Worm (Caenorhabditis elegans) whole organism, L2 larva: ENCODE measurements around the gene mrps-18A.

ENCODE experiments used
- C34F6.9 ChIP-seq: fragments of 150-350 bp; optimal IDR thresholded peaks from 2 replicates; lab custom pipeline; 2014; ENCODE audit warnings: missing biosample characterization, missing genetic modification characterization
- F13H6.1 ChIP-seq: sonication (generic microtip); optimal IDR thresholded peaks from 2 replicates; lab custom pipeline; 2016; ENCODE audit warnings: missing genetic modification characterization, missing compliant biosample characterization
- R02D3.7 ChIP-seq: fragments of 150-350 bp; optimal IDR thresholded peaks from 2 replicates; lab custom pipeline; 2014; ENCODE audit warnings: missing biosample characterization, missing genetic modification characterization
- Y55F3AM.14 ChIP-seq: fragments of 200-800 bp; sonication (Bioruptor generic); optimal IDR thresholded peaks from 2 replicates; lab custom pipeline; 2018; ENCODE audit warnings: mild to moderate bottlenecking, missing genetic modification characterization, missing compliant biosample characterization
- ZK546.5 ChIP-seq: sonication (generic microtip); optimal IDR thresholded peaks from 2 replicates; lab custom pipeline; 2017; ENCODE audit warnings: missing biosample characterization, missing genetic modification characterization
- aly-2 ChIP-seq: fragments of 150-350 bp; optimal IDR thresholded peaks from 2 replicates; lab custom pipeline; 2014; ENCODE audit warnings: missing biosample characterization, missing genetic modification characterization
- dmd-4 ChIP-seq: sonication (generic microtip); optimal IDR thresholded peaks from 2 replicates; lab custom pipeline; 2017; ENCODE audit warnings: missing biosample characterization, missing genetic modification characterization
- fos-1 ChIP-seq: fragments of 150-350 bp; optimal IDR thresholded peaks from 2 replicates; lab custom pipeline; 2014; ENCODE audit warnings: missing biosample characterization, missing genetic modification characterization
- gmeb-1 ChIP-seq: fragments of 150-350 bp; optimal IDR thresholded peaks from 2 replicates; lab custom pipeline; 2014; ENCODE audit warnings: missing biosample characterization, missing genetic modification characterization
- lin-11 ChIP-seq: fragments of 150-350 bp; sonication (generic microtip); optimal IDR thresholded peaks from 2 replicates; lab custom pipeline; 2014; ENCODE audit warnings: missing biosample characterization, missing genetic modification characterization, inconsistent platforms, mixed read lengths
- lsy-2 ChIP-seq, 2 experiments: fragments of 150-350 bp in 1 of 2; sonication (generic microtip) in 1 of 2; optimal IDR thresholded peaks; 2 replicates each; lab custom pipeline; 2014 to 2017; ENCODE audit warnings: missing biosample characterization in 2 of 2, missing genetic modification characterization in 2 of 2
- mab-5 ChIP-seq: fragments of 150-350 bp; optimal IDR thresholded peaks from 2 replicates; lab custom pipeline; 2014; ENCODE audit warnings: missing biosample characterization, missing genetic modification characterization
- mdl-1 ChIP-seq, 2 experiments: fragments of 150-350 bp in 1 of 2; sonication (generic microtip) in 1 of 2; optimal IDR thresholded peaks; 2 replicates each; lab custom pipeline; 2017; ENCODE audit warnings: missing biosample characterization in 2 of 2, missing genetic modification characterization in 2 of 2
- nhr-10 ChIP-seq: sonication (generic microtip); optimal IDR thresholded peaks from 2 replicates; lab custom pipeline; 2017; ENCODE audit warnings: missing biosample characterization, missing genetic modification characterization
- nhr-11 ChIP-seq: fragments of 150-350 bp; optimal IDR thresholded peaks from 2 replicates; lab custom pipeline; 2014; ENCODE audit warnings: missing biosample characterization, missing genetic modification characterization
- nhr-12 ChIP-seq: fragments of 150-350 bp; optimal IDR thresholded peaks from 2 replicates; lab custom pipeline; 2014; ENCODE audit warnings: missing biosample characterization, missing genetic modification characterization
- nhr-129 ChIP-seq: fragments of 150-350 bp; optimal IDR thresholded peaks from 2 replicates; lab custom pipeline; 2014; ENCODE audit warnings: missing biosample characterization, missing genetic modification characterization
- nhr-23 ChIP-seq: fragments of 150-350 bp; optimal IDR thresholded peaks from 2 replicates; lab custom pipeline; 2014; ENCODE audit warnings: missing biosample characterization, missing genetic modification reagents, missing genetic modification characterization
- nhr-6 ChIP-seq: fragments of 150-350 bp; optimal IDR thresholded peaks from 2 replicates; lab custom pipeline; 2014; ENCODE audit warnings: missing biosample characterization, missing genetic modification characterization
- sem-4 ChIP-seq: fragments of 150-350 bp; optimal IDR thresholded peaks from 2 replicates; lab custom pipeline; 2014; ENCODE audit warnings: missing biosample characterization, missing genetic modification reagents, missing genetic modification characterization
- skn-1 ChIP-seq: sonication (generic microtip); optimal IDR thresholded peaks from 2 replicates; lab custom pipeline; 2017; ENCODE audit warnings: missing biosample characterization, missing genetic modification characterization
- sma-9 ChIP-seq, 2 experiments: fragments of 150-350 bp in 1 of 2; sonication (generic microtip) in 1 of 2; optimal IDR thresholded peaks; 2 replicates each; lab custom pipeline; 2014 to 2016; ENCODE audit warnings: missing genetic modification characterization in 2 of 2, mild to moderate bottlenecking in 1 of 2, missing biosample characterization in 1 of 2, missing compliant biosample characterization in 1 of 2, missing genetic modification reagents in 1 of 2, moderate library complexity in 1 of 2
- snpc-4 ChIP-seq: fragments of 150-350 bp; optimal IDR thresholded peaks from 2 replicates; lab custom pipeline; 2014; ENCODE audit warnings: missing biosample characterization, missing genetic modification characterization
- unc-55 ChIP-seq: fragments of 150-350 bp; sonication (generic microtip); optimal IDR thresholded peaks from 3 replicates; lab custom pipeline; 2014; ENCODE audit warnings: missing biosample characterization, missing genetic modification reagents, missing genetic modification characterization
- unc-62 ChIP-seq: fragments of 150-350 bp; optimal IDR thresholded peaks from 2 replicates; lab custom pipeline; 2014; ENCODE audit warnings: missing biosample characterization, missing genetic modification reagents, missing genetic modification characterization
- zag-1 ChIP-seq: fragments of 150-350 bp; optimal IDR thresholded peaks from 2 replicates; lab custom pipeline; 2014; ENCODE audit warnings: missing biosample characterization, missing genetic modification characterization
- ztf-1 ChIP-seq: fragments of 200-800 bp; sonication (Bioruptor generic); conservative IDR thresholded peaks from 2 replicates; pipeline ENCODE4 v1.3.6; 2022; ENCODE audit warnings: missing genetic modification characterization, missing compliant biosample characterization
- ztf-11 ChIP-seq: sonication (generic microtip); optimal IDR thresholded peaks from 2 replicates; lab custom pipeline; 2017; ENCODE audit warnings: missing biosample characterization, missing genetic modification characterization

Gene mrps-18A

ce11 chrIII:8299734-8300133 lies 32.0 kb downstream of the mrps-18A start:
- TF ChIP-seq nhr-12 (tag; lab: Kevin White, UChicago): no peak
- peak; percentile 59 for TF ChIP-seq fos-1 (tag; lab: Kevin White, UChicago)

ce11 chrIII:8299078-8299587 lies 32.6 kb downstream of the mrps-18A start:
- TF ChIP-seq nhr-23 (tag; lab: Kevin White, UChicago): no peak
- no peak for TF ChIP-seq sem-4 (tag; lab: Kevin White, UChicago)
- TF ChIP-seq lin-11 (tag; lab: Kevin White, UChicago): no peak

ce11 chrIII:8298216-8298920 lies 33.4 kb downstream of the mrps-18A start:
- TF ChIP-seq fos-1 (tag; lab: Kevin White, UChicago): peak; percentile 24
- no peak for TF ChIP-seq unc-55 (GFP tag; lab: Kevin White, UChicago)
- TF ChIP-seq nhr-6 (tag; lab: Kevin White, UChicago): no peak

ce11 chrIII:8293260-8293659 lies 38.5 kb downstream of the mrps-18A start:
- no peak for TF ChIP-seq Y55F3AM.14 (GFP tag; lab: Kevin White, UChicago)
- TF ChIP-seq nhr-11 (tag; lab: Kevin White, UChicago): no peak
- no peak for TF ChIP-seq gmeb-1 (tag; lab: Kevin White, UChicago)
- TF ChIP-seq C34F6.9: no peak
- no peak for TF ChIP-seq nhr-6 (tag; lab: Kevin White, UChicago)
- no peak for TF ChIP-seq aly-2 (tag; lab: Kevin White, UChicago)
- TF ChIP-seq fos-1 (tag; lab: Kevin White, UChicago): peak; percentile 56

ce11 chrIII:8291268-8292032 lies 40.3 kb downstream of the mrps-18A start:
- peak; percentile 10 for TF ChIP-seq gmeb-1 (tag; lab: Kevin White, UChicago)
- no peak for TF ChIP-seq ztf-11 (tag; lab: Kevin White, UChicago)
- TF ChIP-seq ZK546.5 (tag; lab: Kevin White, UChicago): no peak
- peak; percentile 27 for TF ChIP-seq unc-55 (GFP tag; lab: Kevin White, UChicago)
- peak; percentile 11 for TF ChIP-seq sma-9 (GFP tag; optimal IDR thresholded peaks at IDR 0.05; lab: Kevin White, UChicago)
- TF ChIP-seq sma-9 (tag; optimal IDR thresholded peaks at IDR 0.05; lab: Kevin White, UChicago): no peak
- TF ChIP-seq fos-1 (tag; lab: Kevin White, UChicago): peak; percentile 98

ce11 chrIII:8289181-8289580 lies 42.5 kb downstream of the mrps-18A start:
- TF ChIP-seq aly-2 (tag; lab: Kevin White, UChicago) (no peak), F13H6.1 (tag; lab: Kevin White, UChicago) (no peak), ztf-11 (tag; lab: Kevin White, UChicago) (no peak), sma-9 (GFP tag; optimal IDR thresholded peaks at IDR 0.05; lab: Kevin White, UChicago) (no peak), sma-9 (tag; optimal IDR thresholded peaks at IDR 0.05; lab: Kevin White, UChicago) (no peak), Y55F3AM.14 (GFP tag; lab: Kevin White, UChicago) (no peak), skn-1 (tag; lab: Kevin White, UChicago) (no peak), mab-5 (tag; lab: Kevin White, UChicago) (no peak), dmd-4 (tag; lab: Kevin White, UChicago) (no peak), nhr-11 (tag; lab: Kevin White, UChicago) (no peak), ztf-1 (GFP tag; lab: Robert Waterston, UW) (no peak), R02D3.7 (tag; lab: Kevin White, UChicago) (no peak), C34F6.9 (no peak), nhr-6 (tag; lab: Kevin White, UChicago) (no peak)

ce11 chrIII:8287519-8287918 lies 44.2 kb downstream of the mrps-18A start:
- TF ChIP-seq nhr-10 (tag; lab: Kevin White, UChicago) (no peak), zag-1 (tag; lab: Kevin White, UChicago) (peak; percentile 41), mab-5 (tag; lab: Kevin White, UChicago) (peak; percentile 74), F13H6.1 (tag; lab: Kevin White, UChicago) (peak; percentile 61), unc-62 (GFP tag; lab: Kevin White, UChicago) (peak; percentile 11), nhr-129 (tag; lab: Kevin White, UChicago) (peak; percentile 42), C34F6.9 (peak; percentile 43), lin-11 (tag; lab: Kevin White, UChicago) (no peak), mdl-1 (tag; optimal IDR thresholded peaks at IDR 0.05; lab: Kevin White, UChicago) (peak in 1 of 2 experiments; percentile 14), lsy-2 (tag; optimal IDR thresholded peaks at IDR 0.05; lab: Kevin White, UChicago) (peak in 1 of 2 experiments; percentile 49), Y55F3AM.14 (GFP tag; lab: Kevin White, UChicago) (peak; percentile 36), snpc-4 (tag; lab: Kevin White, UChicago) (no peak)
